Fruit fly (Drosophila melanogaster) whole organism, embryonic: Measurements from ENCODE around the gene CG8119.

Experiments used
- CG10209 ChIP-seq: fragments of 200-800 bp; sonication (Bioruptor generic); optimal IDR thresholded peaks from 3 replicates; lab custom pipeline; 2017; ENCODE audit warnings: missing biosample characterization, mild to moderate bottlenecking, missing genetic modification characterization, missing genetic modification reagents
- CG10431 ChIP-seq: fragments of 200-800 bp; sonication (Bioruptor generic); optimal IDR thresholded peaks from 3 replicates; lab custom pipeline; 2018; ENCODE audit warnings: missing biosample characterization, mild to moderate bottlenecking, missing genetic modification characterization
- CG10959 ChIP-seq: fragments of 200-800 bp; sonication (Bioruptor generic); IDR thresholded peaks from 2 replicates; pipeline ENCODE4 v1.3.6; 2022; ENCODE audit warnings: missing biosample characterization, missing genetic modification characterization
- CG11085 ChIP-seq: fragments of 200-800 bp; sonication (Bioruptor generic); IDR thresholded peaks from 2 replicates; pipeline ENCODE4 v1.3.6; 2022; ENCODE audit warnings: missing biosample characterization, missing genetic modification characterization
- CG11695 ChIP-seq: fragments of 200-800 bp; sonication (Bioruptor generic); IDR thresholded peaks from 3 replicates; pipeline ENCODE4 v1.3.6; 2022; ENCODE audit warnings: missing biosample characterization, missing genetic modification characterization
- CG12236 ChIP-seq: fragments of 200-800 bp; sonication (Bioruptor generic); optimal IDR thresholded peaks from 2 replicates; lab custom pipeline; 2016; ENCODE audit warnings: missing biosample characterization, missing genetic modification characterization
- CG12659 ChIP-seq: fragments of 200-800 bp; sonication (Bioruptor generic); optimal IDR thresholded peaks from 3 replicates; lab custom pipeline; 2017; ENCODE audit warnings: mild to moderate bottlenecking, missing biosample characterization, missing genetic modification reagents, missing genetic modification characterization
- CG12744 ChIP-seq: fragments of 200-800 bp; sonication (Bioruptor generic); optimal IDR thresholded peaks from 2 replicates; lab custom pipeline; 2016; ENCODE audit warnings: missing biosample characterization, missing genetic modification characterization
- CG13287 ChIP-seq: fragments of 200-800 bp; sonication (Bioruptor generic); IDR thresholded peaks from 2 replicates; pipeline ENCODE4 v1.3.6; 2022; ENCODE audit warnings: missing biosample characterization, missing genetic modification characterization; ENCODE audit not compliant: partially characterized antibody
- CG15696 ChIP-seq: fragments of 200-800 bp; sonication (Bioruptor generic); optimal IDR thresholded peaks from 2 replicates; lab custom pipeline; 2019; ENCODE audit warnings: missing biosample characterization, mild to moderate bottlenecking, missing genetic modification characterization, moderate library complexity
- CG16813 ChIP-seq: fragments of 200-800 bp; sonication (Bioruptor generic); IDR thresholded peaks from 3 replicates; pipeline ENCODE4 v1.3.6; 2022; ENCODE audit warnings: missing biosample characterization, missing genetic modification characterization; ENCODE audit not compliant: partially characterized antibody
- CG17568 ChIP-seq: fragments of 200-800 bp; sonication (Bioruptor generic); optimal IDR thresholded peaks from 2 replicates; lab custom pipeline; 2018; ENCODE audit warnings: missing biosample characterization, mild to moderate bottlenecking, missing genetic modification characterization, moderate library complexity
- CG1832 ChIP-seq: fragments of 200-800 bp; sonication (Bioruptor generic); optimal IDR thresholded peaks from 2 replicates; lab custom pipeline; 2017; ENCODE audit warnings: missing biosample characterization, mild to moderate bottlenecking, missing genetic modification characterization, inconsistent platforms
- CG2120 ChIP-seq: fragments of 200-800 bp; sonication (Bioruptor generic); optimal IDR thresholded peaks from 3 replicates; lab custom pipeline; 2016; ENCODE audit warnings: missing biosample characterization, missing genetic modification characterization
- CG32772 ChIP-seq: fragments of 200-800 bp; sonication (Bioruptor generic); IDR thresholded peaks from 2 replicates; pipeline ENCODE4 v1.3.6; 2022; ENCODE audit warnings: missing biosample characterization, missing genetic modification characterization
- CG3838 ChIP-seq: fragments of 200-800 bp; sonication (Bioruptor generic); optimal IDR thresholded peaks from 3 replicates; lab custom pipeline; 2016; ENCODE audit warnings: missing biosample characterization, missing genetic modification characterization
- CG3847 ChIP-seq: fragments of 200-800 bp; sonication (Bioruptor generic); IDR thresholded peaks from 2 replicates; pipeline ENCODE4 v1.3.6; 2022; ENCODE audit warnings: missing biosample characterization, missing genetic modification characterization
- CG4328 ChIP-seq: fragments of 200-800 bp; sonication (Bioruptor generic); optimal IDR thresholded peaks from 3 replicates; lab custom pipeline; 2017; ENCODE audit warnings: missing biosample characterization, missing genetic modification reagents, missing genetic modification characterization
- CG9817 ChIP-seq: fragments of 200-800 bp; sonication (Bioruptor generic); optimal IDR thresholded peaks from 2 replicates; lab custom pipeline; 2018; ENCODE audit warnings: missing biosample characterization, mild to moderate bottlenecking, missing genetic modification characterization, moderate library complexity
- CkIIα-i1 ChIP-seq: fragments of 200-800 bp; sonication (Bioruptor generic); IDR thresholded peaks from 2 replicates; pipeline ENCODE4 v1.3.6; 2022; ENCODE audit warnings: missing biosample characterization, missing genetic modification characterization
- Dfd ChIP-seq, 2 experiments: fragments of >200 bp; optimal IDR thresholded peaks; 2 replicates each; lab custom pipeline; 2017; ENCODE audit warnings: missing biosample characterization in 2 of 2, missing genetic modification characterization in 2 of 2
- H15 ChIP-seq: fragments of 200-800 bp; sonication (Bioruptor generic); IDR thresholded peaks from 3 replicates; pipeline ENCODE4 v1.3.6; 2022; ENCODE audit warnings: missing biosample characterization, missing genetic modification characterization
- HLH3B ChIP-seq: fragments of 200-800 bp; sonication (Bioruptor generic); IDR thresholded peaks from 2 replicates; pipeline ENCODE4 v1.3.6; 2022; ENCODE audit warnings: missing biosample characterization, missing genetic modification characterization
- Hey ChIP-seq: fragments of 200-800 bp; sonication (Bioruptor generic); optimal IDR thresholded peaks from 3 replicates; lab custom pipeline; 2018; ENCODE audit warnings: missing biosample characterization, mild to moderate bottlenecking, missing genetic modification characterization
- Hr51 ChIP-seq, 2 experiments: fragments of 200-800 bp; sonication (Bioruptor generic); optimal IDR thresholded peaks; 2 replicates in 1 of 2; 3 replicates in 1 of 2; lab custom pipeline; 2016 to 2018; ENCODE audit warnings: missing biosample characterization in 2 of 2, missing genetic modification characterization in 2 of 2, mild to moderate bottlenecking in 1 of 2, moderate library complexity in 1 of 2
- Jarid2 ChIP-seq: fragments of 200-800 bp; sonication (Bioruptor generic); optimal IDR thresholded peaks from 3 replicates; lab custom pipeline; 2017; ENCODE audit warnings: mild to moderate bottlenecking, missing biosample characterization, missing genetic modification reagents, missing genetic modification characterization
- Kr ChIP-seq: fragments of 200-800 bp; sonication (Bioruptor generic); optimal IDR thresholded peaks from 2 replicates; lab custom pipeline; 2017; ENCODE audit warnings: missing biosample characterization, mild to moderate bottlenecking, missing genetic modification characterization
- Lhr ChIP-seq: fragments of 200-800 bp; sonication (Bioruptor generic); optimal IDR thresholded peaks from 3 replicates; lab custom pipeline; 2017; ENCODE audit warnings: mild to moderate bottlenecking, missing biosample characterization, missing genetic modification reagents, missing genetic modification characterization
- Meics ChIP-seq: fragments of 200-800 bp; sonication (Bioruptor generic); optimal IDR thresholded peaks from 2 replicates; lab custom pipeline; 2017; ENCODE audit warnings: missing biosample characterization, mild to moderate bottlenecking, missing genetic modification characterization
- NC2β ChIP-seq: fragments of 200-800 bp; sonication (Bioruptor generic); optimal IDR thresholded peaks from 2 replicates; lab custom pipeline; 2016; ENCODE audit warnings: missing biosample characterization, missing genetic modification characterization
- Tbp ChIP-seq: fragments of >200 bp; optimal IDR thresholded peaks from 2 replicates; lab custom pipeline; 2018; ENCODE audit warnings: missing biosample characterization, missing genetic modification characterization
- Vsx1 ChIP-seq: fragments of 200-800 bp; sonication (Bioruptor generic); optimal IDR thresholded peaks from 2 replicates; lab custom pipeline; 2017; ENCODE audit warnings: missing biosample characterization, mild to moderate bottlenecking, missing genetic modification characterization, missing genetic modification reagents
- ash1 ChIP-seq: fragments of 200-800 bp; sonication (Bioruptor generic); optimal IDR thresholded peaks from 2 replicates; lab custom pipeline; 2018; ENCODE audit warnings: missing biosample characterization, mild to moderate bottlenecking, missing genetic modification characterization
- bcd ChIP-seq: fragments of 200-800 bp; sonication (Bioruptor generic); optimal IDR thresholded peaks from 2 replicates; lab custom pipeline; 2017; ENCODE audit warnings: missing biosample characterization, mild to moderate bottlenecking, missing genetic modification characterization
- bowl ChIP-seq: fragments of 200-800 bp; sonication (Bioruptor generic); IDR thresholded peaks from 2 replicates; pipeline ENCODE4 v1.3.6; 2022; ENCODE audit warnings: missing biosample characterization, missing genetic modification characterization
- btn ChIP-seq: fragments of 200-800 bp; sonication (Bioruptor generic); optimal IDR thresholded peaks from 2 replicates; lab custom pipeline; 2016; ENCODE audit warnings: missing biosample characterization, missing genetic modification characterization
- cas ChIP-seq: fragments of 200-800 bp; sonication (Bioruptor generic); IDR thresholded peaks from 2 replicates; pipeline ENCODE4 v1.3.6; 2022; ENCODE audit warnings: missing biosample characterization, missing genetic modification characterization
- caup ChIP-seq: fragments of 200-800 bp; sonication (Bioruptor generic); optimal IDR thresholded peaks from 3 replicates; lab custom pipeline; 2017; ENCODE audit warnings: missing biosample characterization, mild to moderate bottlenecking, missing genetic modification characterization, moderate library complexity; ENCODE audit not compliant: severe bottlenecking
- disco-r ChIP-seq: fragments of 200-800 bp; sonication (Bioruptor generic); optimal IDR thresholded peaks from 2 replicates; lab custom pipeline; 2016; ENCODE audit warnings: missing biosample characterization, missing genetic modification characterization
- en ChIP-seq: fragments of 200-800 bp; sonication (Bioruptor generic); optimal IDR thresholded peaks from 2 replicates; lab custom pipeline; 2016; ENCODE audit warnings: missing biosample characterization, missing genetic modification characterization
- eyg ChIP-seq: fragments of 200-800 bp; sonication (Bioruptor generic); optimal IDR thresholded peaks from 3 replicates; lab custom pipeline; 2016; ENCODE audit warnings: missing biosample characterization, missing genetic modification characterization
- fu2 ChIP-seq: fragments of 200-800 bp; sonication (Bioruptor generic); optimal IDR thresholded peaks from 2 replicates; lab custom pipeline; 2016; ENCODE audit warnings: missing biosample characterization, missing genetic modification characterization
- klu ChIP-seq: fragments of 200-800 bp; sonication (Bioruptor generic); IDR thresholded peaks from 2 replicates; pipeline ENCODE4 v1.3.6; 2022; ENCODE audit warnings: missing biosample characterization, missing genetic modification characterization
- lab ChIP-seq: fragments of 200-800 bp; sonication (Bioruptor generic); optimal IDR thresholded peaks from 3 replicates; lab custom pipeline; 2017; ENCODE audit warnings: missing biosample characterization, missing genetic modification characterization, mild to moderate bottlenecking, moderate library complexity, missing genetic modification reagents
- otp ChIP-seq: fragments of 200-800 bp; sonication (Bioruptor generic); IDR thresholded peaks from 3 replicates; pipeline ENCODE4, ENCODE4 v1.3.6; 2022; ENCODE audit warnings: missing biosample characterization, missing genetic modification characterization
- salm ChIP-seq: fragments of 200-800 bp; sonication (Bioruptor generic); optimal IDR thresholded peaks from 2 replicates; lab custom pipeline; 2018; ENCODE audit warnings: missing biosample characterization, mild to moderate bottlenecking, missing genetic modification characterization
- slou ChIP-seq: fragments of 200-800 bp; sonication (Bioruptor generic); optimal IDR thresholded peaks from 3 replicates; lab custom pipeline; 2016; ENCODE audit warnings: missing biosample characterization, missing genetic modification characterization
- toy ChIP-seq: fragments of 200-800 bp; sonication (Bioruptor generic); IDR thresholded peaks from 2 replicates; pipeline ENCODE4 v1.3.6; 2022; ENCODE audit warnings: missing biosample characterization, missing genetic modification characterization
- zfh1 ChIP-seq: fragments of 200-800 bp; sonication (Bioruptor generic); IDR thresholded peaks from 3 replicates; pipeline ENCODE4 v1.3.6; 2022; ENCODE audit warnings: missing biosample characterization, missing genetic modification characterization
- zfh2 ChIP-seq: fragments of 200-800 bp; sonication (Bioruptor generic); optimal IDR thresholded peaks from 2 replicates; lab custom pipeline; 2016; ENCODE audit warnings: missing biosample characterization, missing genetic modification characterization

CG8119 gene

dm6 chrX:15703720-15704206 is 41.4 kb downstream of the CG8119 start, which contains the start of the genes Pis and Hap40 (continued):
- TF ChIP-seq Tbp (GFP tag; lab: Kevin White, UChicago) (no peak), CkIIα-i1 (GFP tag; lab: Robert Waterston, UW) (no peak), H15 (GFP tag; lab: Robert Waterston, UW) (0 out of 3 replicates have a peak, but pooled peaks have one; percentile 31), CG10959 (GFP tag; lab: Robert Waterston, UW) (peak; percentile 26; the same call in 1 of the 2 replicates), disco-r (GFP tag; lab: Kevin White, UChicago) (no peak), cas (GFP tag; lab: Robert Waterston, UW) (peak; percentile 51; the same call in 1 of the 2 replicates), CG12744 (GFP tag; lab: Kevin White, UChicago) (peak; percentile 6), CG12236 (GFP tag; lab: Kevin White, UChicago) (no peak), Jarid2 (no peak), caup (peak; percentile 22), CG13287 (GFP tag; lab: Robert Waterston, UW) (no peak), CG15696 (tag; lab: Kevin White, UChicago) (peak; percentile 77), Hr51 (GFP tag; optimal IDR thresholded peaks at IDR 0.05; lab: Kevin White, UChicago) (peak; percentile 43 to 73), lab (no peak), CG3847 (peak; percentile 81), klu (GFP tag; lab: Robert Waterston, UW) (peak; percentile 62; the same call in 1 of the 2 replicates), CG11695 (peak; percentile 67; the same call in 2 of the 3 replicates), zfh2 (GFP tag; lab: Kevin White, UChicago) (peak; percentile 60), otp (GFP tag; lab: Robert Waterston, UW) (no peak), CG3838 (GFP tag; lab: Kevin White, UChicago) (no peak), Dfd (GFP tag; optimal IDR thresholded peaks at IDR 0.05; lab: Kevin White, UChicago) (peak in 1 of 2 experiments; percentile 13), CG32772 (GFP tag; lab: Robert Waterston, UW) (peak; percentile 73), ash1 (GFP tag; lab: Kevin White, UChicago) (no peak), toy (GFP tag; lab: Robert Waterston, UW) (no peak), btn (GFP tag; lab: Kevin White, UChicago) (no peak), salm (tag; lab: Kevin White, UChicago) (peak; percentile 27), zfh1 (GFP tag; lab: Robert Waterston, UW) (peak; percentile 67; the same call in 2 of the 3 replicates), CG10209 (GFP tag; lab: Kevin White, UChicago) (peak; percentile 61), Kr (GFP tag; lab: Kevin White, UChicago) (no peak), CG2120 (peak; percentile 81), Lhr (GFP tag; lab: Kevin White, UChicago) (peak; percentile 78), CG11085 (GFP tag; lab: Robert Waterston, UW) (peak; percentile 46; the same call in 1 of the 2 replicates), CG16813 (GFP tag; lab: Robert Waterston, UW) (no peak), eyg (GFP tag; lab: Kevin White, UChicago) (no peak), CG9817 (tag; lab: Kevin White, UChicago) (peak; percentile 88), en (GFP tag; lab: Kevin White, UChicago) (no peak), CG1832 (GFP tag; lab: Kevin White, UChicago) (no peak), Vsx1 (no peak), CG17568 (no peak), fu2 (peak; percentile 60), Hey (tag; lab: Kevin White, UChicago) (no peak), bcd (peak; percentile 80), CG4328 (GFP tag; lab: Kevin White, UChicago) (peak; percentile 31), CG12659 (GFP tag; lab: Kevin White, UChicago) (peak; percentile 88), NC2β (GFP tag; lab: Kevin White, UChicago) (peak; percentile 10), HLH3B (GFP tag; lab: Robert Waterston, UW) (peak; percentile 49; the same call in 1 of the 2 replicates), CG10431 (GFP tag; lab: Kevin White, UChicago) (peak; percentile 23), slou (GFP tag; lab: Kevin White, UChicago) (peak; percentile 25), Meics (peak; percentile 67), bowl (GFP tag; lab: Robert Waterston, UW) (no peak)
